Worm (Caenorhabditis elegans): ENCODE measurements around the gene F46G10.4.
A peak's percentile ranks its signal among the peaks of the same experiment; 100 is the strongest.

The F46G10.4 gene

DNA sequence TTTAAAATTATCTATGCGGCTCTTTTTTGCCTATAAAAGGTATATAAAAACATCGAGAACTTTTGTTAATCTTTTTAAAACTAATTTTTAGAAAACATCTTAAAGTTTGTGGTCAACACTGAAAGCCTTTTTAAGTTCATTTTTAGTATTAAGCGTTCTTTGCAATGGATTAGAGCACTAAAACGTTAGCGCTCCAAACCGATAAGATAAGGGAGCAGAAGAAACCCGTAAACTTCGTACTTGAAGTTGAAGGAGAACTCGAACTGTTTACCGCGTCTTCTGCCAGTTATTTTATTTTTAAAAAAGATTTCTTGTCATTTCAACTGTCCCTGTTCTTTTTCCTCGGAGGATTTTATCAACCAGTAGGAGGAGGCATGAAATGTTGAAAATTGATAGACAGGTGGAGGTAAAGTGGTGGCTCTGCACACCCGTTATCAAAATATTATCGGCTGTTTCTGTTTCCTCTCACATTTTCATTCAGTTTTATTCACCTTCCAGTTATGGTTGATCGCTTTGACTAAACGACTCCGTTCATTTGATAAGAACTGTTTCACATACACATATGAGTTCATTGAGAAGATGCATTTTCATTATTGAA lies 5.3 kb downstream of the F46G10.4 start (continued):
- TF ChIP-seq mdt-29 (GFP tag; IDR thresholded peaks at IDR 0.05) (no peak), ctbp-1 (GFP tag; IDR thresholded peaks at IDR 0.05) (no peak), ceh-28 (tag; optimal IDR thresholded peaks at IDR 0.05) (no peak), pqm-1 (tag; optimal IDR thresholded peaks at IDR 0.05) (peak; percentile 68), nhr-76 (tag; optimal IDR thresholded peaks at IDR 0.05) (no peak), dmd-9 (GFP tag; IDR thresholded peaks at IDR 0.05) (no peak), ceh-32 (tag; optimal IDR thresholded peaks at IDR 0.05; ENCODE audit: poor library complexity) (no peak), ZK337.2 (GFP tag; IDR thresholded peaks at IDR 0.05) (no peak), dve-1 (tag; optimal IDR thresholded peaks at IDR 0.05; ENCODE audit: insufficient read depth) (peak; percentile 72), unc-39 (tag; optimal IDR thresholded peaks at IDR 0.05) (no peak), lin-29 (GFP tag; IDR thresholded peaks at IDR 0.05) (no peak), spr-3 (GFP tag; optimal IDR thresholded peaks at IDR 0.05) (no peak), mes-2 (tag; optimal IDR thresholded peaks at IDR 0.05; ENCODE audit: poor library complexity, severe bottlenecking) (no peak), attf-4 (tag; optimal IDR thresholded peaks at IDR 0.05) (no peak), fos-1 (tag; optimal IDR thresholded peaks at IDR 0.05) (no peak), ces-1 (GFP tag; optimal IDR thresholded peaks at IDR 0.05) (no peak), lin-38 (GFP tag; IDR thresholded peaks at IDR 0.05) (no peak), lim-7 (GFP tag; IDR thresholded peaks at IDR 0.05) (no peak), zip-11 (GFP tag; IDR thresholded peaks at IDR 0.05) (no peak), nhr-25 (tag; optimal IDR thresholded peaks at IDR 0.05; ENCODE audit: borderline replicate concordance, insufficient read depth) (no peak), nhr-77 (tag; optimal IDR thresholded peaks at IDR 0.05) (no peak), egl-43 (GFP tag; IDR thresholded peaks at IDR 0.05) (no peak), R02D3.7 (tag; optimal IDR thresholded peaks at IDR 0.05) (no peak), php-3 (GFP tag; IDR thresholded peaks at IDR 0.05) (peak; percentile 37; the same call in 1 of the 2 replicates), nhr-102 (tag; optimal IDR thresholded peaks at IDR 0.05) (peak; percentile 46), ztf-11 (tag; optimal IDR thresholded peaks at IDR 0.05) (no peak), nhr-10 (tag; optimal IDR thresholded peaks at IDR 0.05) (no peak), daf-16 (GFP tag; optimal IDR thresholded peaks at IDR 0.05) (peak in 1 of 2 experiments; percentile 49), daf-16 (tag; optimal IDR thresholded peaks at IDR 0.05) (peak; percentile 75), unc-62 (GFP tag; optimal IDR thresholded peaks at IDR 0.05 in 1 of 2) (no peak), unc-62 (tag; optimal IDR thresholded peaks at IDR 0.05) (no peak), zfp-3 (GFP tag; conservative IDR thresholded peaks at IDR 0.05) (no peak), ceh-62 (tag; optimal IDR thresholded peaks at IDR 0.05) (no peak), fkh-10 (GFP tag; optimal IDR thresholded peaks at IDR 0.05) (no peak), saeg-2 (GFP tag; IDR thresholded peaks at IDR 0.05) (no peak), nhr-48 (tag; optimal IDR thresholded peaks at IDR 0.05) (peak; percentile 76), daf-8 (GFP tag; IDR thresholded peaks at IDR 0.05) (no peak), hlh-11 (tag; optimal IDR thresholded peaks at IDR 0.05) (peak; percentile 70), ama-1 (optimal IDR thresholded peaks at IDR 0.05) (no peak), F37D6.2 (tag; optimal IDR thresholded peaks at IDR 0.05) (no peak), zag-1 (tag; optimal IDR thresholded peaks at IDR 0.05) (no peak), nhr-6 (tag; optimal IDR thresholded peaks at IDR 0.05) (no peak)

ce11 chrX:13340970-13341369 lies 7.1 kb downstream of the F46G10.4 start:
- TF ChIP-seq tra-1 (GFP tag; IDR thresholded peaks at IDR 0.05) (no peak), nhr-76 (tag; optimal IDR thresholded peaks at IDR 0.05) (no peak), pqm-1 (tag; optimal IDR thresholded peaks at IDR 0.05) (no peak), set-16 (GFP tag; IDR thresholded peaks at IDR 0.05) (no peak), egl-43 (GFP tag; IDR thresholded peaks at IDR 0.05) (no peak), dpl-1 (GFP tag; optimal IDR thresholded peaks at IDR 0.05) (no peak), lsy-2 (tag; optimal IDR thresholded peaks at IDR 0.05) (no peak), attf-4 (tag; optimal IDR thresholded peaks at IDR 0.05) (no peak), hlh-30 (tag; optimal IDR thresholded peaks at IDR 0.05; ENCODE audit: insufficient read depth) (peak; percentile 46), hmg-1.1 (GFP tag; IDR thresholded peaks at IDR 0.05) (no peak), hlh-11 (tag; optimal IDR thresholded peaks at IDR 0.05) (peak; percentile 67), madf-9 (GFP tag; conservative IDR thresholded peaks at IDR 0.05) (no peak), hif-1 (tag; optimal IDR thresholded peaks at IDR 0.05) (no peak), mdt-29 (GFP tag; IDR thresholded peaks at IDR 0.05) (no peak), daf-16 (GFP tag; optimal IDR thresholded peaks at IDR 0.05) (peak in 1 of 2 experiments; percentile 81), daf-16 (tag; optimal IDR thresholded peaks at IDR 0.05) (no peak), lin-13 (GFP tag; optimal IDR thresholded peaks at IDR 0.05) (no peak), T20F7.1 (GFP tag; optimal IDR thresholded peaks at IDR 0.05) (no peak), spr-3 (GFP tag; optimal IDR thresholded peaks at IDR 0.05) (no peak)
